Worm (Caenorhabditis elegans) whole organism, L4 larva: ENCODE measurements around the gene sar-1.

Source experiments
- ceh-82 ChIP-seq: sonication (generic microtip); optimal IDR thresholded peaks from 2 replicates; lab custom pipeline; 2017; ENCODE audit warnings: missing biosample characterization, missing genetic modification characterization
- nhr-237 ChIP-seq: sonication (generic microtip); optimal IDR thresholded peaks from 2 replicates; lab custom pipeline; 2017; ENCODE audit warnings: missing biosample characterization, missing genetic modification characterization

DNA sequence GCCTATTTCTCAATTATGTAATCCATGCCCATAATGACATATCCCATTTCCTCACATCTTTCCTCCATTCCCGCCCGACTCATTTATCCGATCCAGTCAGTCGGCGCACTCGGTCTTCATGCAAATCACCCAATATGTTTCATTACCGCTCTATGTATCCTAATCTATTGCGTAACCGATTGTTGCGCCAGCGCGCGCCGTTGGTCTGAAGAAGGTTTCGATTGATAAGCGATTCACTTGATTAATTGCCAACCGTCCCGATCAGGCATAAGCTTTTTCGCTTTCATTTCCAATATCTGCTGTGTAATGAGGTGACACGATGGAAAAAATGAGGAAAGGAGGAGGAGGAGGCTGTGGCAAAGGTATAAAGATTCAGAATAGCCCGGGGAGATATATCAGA lies 5.0 kb upstream of the sar-1 start:
- no peak for TF ChIP-seq nhr-237 (tag; lab: Kevin White, UChicago)
- TF ChIP-seq ceh-82 (tag; lab: Kevin White, UChicago) = no peak
